Worm (Caenorhabditis elegans) whole organism, mixed stage, embryonic: Measurements from ENCODE around the gene abu-10.

Source experiments
- ces-1 ChIP-seq: fragments of 150-350 bp; optimal IDR thresholded peaks from 2 replicates; lab custom pipeline; 2014; ENCODE audit warnings: missing biosample characterization, missing genetic modification reagents, missing genetic modification characterization
- elt-1 ChIP-seq: sonication (generic microtip); optimal IDR thresholded peaks from 2 replicates; lab custom pipeline; 2017; ENCODE audit warnings: missing genetic modification characterization, mild to moderate bottlenecking, missing compliant biosample characterization, antibody characterized with exemption, moderate library complexity, borderline replicate concordance; ENCODE audit not compliant: insufficient read depth
- lin-13 ChIP-seq: fragments of 150-350 bp; optimal IDR thresholded peaks from 2 replicates; lab custom pipeline; 2014; ENCODE audit warnings: missing biosample characterization, missing genetic modification characterization
- lsy-2 ChIP-seq: fragments of 150-350 bp; optimal IDR thresholded peaks from 2 replicates; lab custom pipeline; 2014; ENCODE audit warnings: missing biosample characterization, missing genetic modification characterization
- mab-5 ChIP-seq: fragments of 150-350 bp; optimal IDR thresholded peaks from 2 replicates; lab custom pipeline; 2014; ENCODE audit warnings: missing biosample characterization, missing genetic modification characterization
- nhr-237 ChIP-seq: fragments of 150-350 bp; optimal IDR thresholded peaks from 2 replicates; lab custom pipeline; 2014; ENCODE audit warnings: missing biosample characterization, missing genetic modification characterization
- nhr-28 ChIP-seq: fragments of 150-350 bp; optimal IDR thresholded peaks from 2 replicates; lab custom pipeline; 2014; ENCODE audit warnings: missing biosample characterization, missing genetic modification characterization
- pha-4 ChIP-seq: fragments of 150-350 bp; optimal IDR thresholded peaks from 2 replicates; lab custom pipeline; 2018; ENCODE audit warnings: missing biosample characterization, missing genetic modification reagents, missing genetic modification characterization
- snpc-4 ChIP-seq: fragments of 150-350 bp; optimal IDR thresholded peaks from 2 replicates; lab custom pipeline; 2014; ENCODE audit warnings: missing biosample characterization, missing genetic modification characterization
- unc-39 ChIP-seq: fragments of 150-350 bp; optimal IDR thresholded peaks from 2 replicates; lab custom pipeline; 2014; ENCODE audit warnings: missing biosample characterization, missing genetic modification characterization
- unc-62 ChIP-seq: fragments of 150-350 bp; optimal IDR thresholded peaks from 2 replicates; lab custom pipeline; 2014; ENCODE audit warnings: missing biosample characterization, missing genetic modification reagents, missing genetic modification characterization
- ztf-11 ChIP-seq: fragments of 150-350 bp; optimal IDR thresholded peaks from 2 replicates; lab custom pipeline; 2014; ENCODE audit warnings: missing biosample characterization, missing genetic modification characterization

- no peak for TF ChIP-seq nhr-237 (tag; lab: Kevin White, UChicago)
- no peak for TF ChIP-seq ztf-11
- TF ChIP-seq mab-5 (tag; lab: Kevin White, UChicago) = no peak
- TF ChIP-seq unc-62 (GFP tag; lab: Kevin White, UChicago) = no peak
- TF ChIP-seq pha-4 (tag; lab: Kevin White, UChicago) = no peak
- TF ChIP-seq lsy-2 = no peak
- TF ChIP-seq lin-13 (tag; lab: Kevin White, UChicago) = no peak
- no peak for TF ChIP-seq ces-1 (GFP tag; lab: Kevin White, UChicago)
- no peak for TF ChIP-seq unc-39 (tag; lab: Kevin White, UChicago)
- no peak for TF ChIP-seq elt-1 (tag; lab: Kevin White, UChicago)
- no peak for TF ChIP-seq nhr-28 (tag; lab: Kevin White, UChicago)
- no peak for TF ChIP-seq snpc-4
These were observed 39.6 kb upstream of the abu-10 start, which contains the start of gene T14G12.12 for ce11 chrX:3758399-3758798.
